Worm (Caenorhabditis elegans) whole organism, mixed stage, embryonic: ENCODE data around the gene zig-2.

ENCODE experiments used
- M03D4.4 ChIP-seq: sonication (generic microtip); optimal IDR thresholded peaks from 2 replicates; lab custom pipeline; 2017; ENCODE audit warnings: mild to moderate bottlenecking, missing genetic modification characterization, missing compliant biosample characterization
- bed-3 ChIP-seq: fragments of 200-800 bp; sonication (Bioruptor generic); optimal IDR thresholded peaks from 3 replicates; lab custom pipeline; 2018; ENCODE audit warnings: mild to moderate bottlenecking, missing genetic modification characterization, moderate library complexity, missing compliant biosample characterization
- blmp-1 ChIP-seq: fragments of 150-350 bp; optimal IDR thresholded peaks from 2 replicates; lab custom pipeline; 2014; ENCODE audit warnings: missing biosample characterization, missing genetic modification characterization
- ceh-39 ChIP-seq: fragments of 150-350 bp; optimal IDR thresholded peaks from 2 replicates; lab custom pipeline; 2014; ENCODE audit warnings: missing biosample characterization, missing genetic modification characterization
- ceh-43 ChIP-seq: fragments of 200-800 bp; sonication (Bioruptor generic); optimal IDR thresholded peaks from 2 replicates; lab custom pipeline; 2018; ENCODE audit warnings: mild to moderate bottlenecking, missing genetic modification characterization, moderate library complexity, missing compliant biosample characterization
- ceh-83 ChIP-seq: fragments of 200-800 bp; sonication (Bioruptor generic); optimal IDR thresholded peaks from 2 replicates; lab custom pipeline; 2018; ENCODE audit warnings: mild to moderate bottlenecking, missing genetic modification characterization, missing compliant biosample characterization
- ces-1 ChIP-seq: fragments of 150-350 bp; optimal IDR thresholded peaks from 2 replicates; lab custom pipeline; 2014; ENCODE audit warnings: missing biosample characterization, missing genetic modification reagents, missing genetic modification characterization
- cnd-1 ChIP-seq: fragments of 200-800 bp; sonication (Bioruptor generic); optimal IDR thresholded peaks from 2 replicates; lab custom pipeline; 2018; ENCODE audit warnings: mild to moderate bottlenecking, missing genetic modification characterization, missing compliant biosample characterization
- drap-1 ChIP-seq: fragments of 200-800 bp; sonication (Bioruptor generic); optimal IDR thresholded peaks from 3 replicates; lab custom pipeline; 2018; ENCODE audit warnings: mild to moderate bottlenecking, missing genetic modification characterization, missing compliant biosample characterization
- elt-1 ChIP-seq: sonication (generic microtip); optimal IDR thresholded peaks from 2 replicates; lab custom pipeline; 2017; ENCODE audit warnings: missing genetic modification characterization, mild to moderate bottlenecking, missing compliant biosample characterization, antibody characterized with exemption, moderate library complexity, borderline replicate concordance; ENCODE audit not compliant: insufficient read depth
- elt-3 ChIP-seq: fragments of 150-350 bp; optimal IDR thresholded peaks from 2 replicates; lab custom pipeline; 2014; ENCODE audit warnings: missing biosample characterization, missing genetic modification characterization
- flh-1 ChIP-seq: fragments of 200-800 bp; sonication (Bioruptor generic); optimal IDR thresholded peaks from 2 replicates; lab custom pipeline; 2018; ENCODE audit warnings: mild to moderate bottlenecking, missing genetic modification characterization, moderate library complexity, missing compliant biosample characterization
- ham-2 ChIP-seq: fragments of 200-800 bp; sonication (Bioruptor generic); optimal IDR thresholded peaks from 2 replicates; lab custom pipeline; 2018; ENCODE audit warnings: mild to moderate bottlenecking, missing genetic modification characterization, missing compliant biosample characterization
- hlh-1 ChIP-seq: fragments of 150-350 bp; optimal IDR thresholded peaks from 2 replicates; lab custom pipeline; 2014; ENCODE audit warnings: missing biosample characterization, missing genetic modification reagents, missing genetic modification characterization
- lin-13 ChIP-seq: fragments of 150-350 bp; optimal IDR thresholded peaks from 2 replicates; lab custom pipeline; 2014; ENCODE audit warnings: missing biosample characterization, missing genetic modification characterization
- lin-32 ChIP-seq: fragments of 200-800 bp; sonication (Bioruptor generic); optimal IDR thresholded peaks from 2 replicates; lab custom pipeline; 2018; ENCODE audit warnings: mild to moderate bottlenecking, missing genetic modification characterization, missing compliant biosample characterization
- lsy-2 ChIP-seq: fragments of 150-350 bp; optimal IDR thresholded peaks from 2 replicates; lab custom pipeline; 2014; ENCODE audit warnings: missing biosample characterization, missing genetic modification characterization
- mab-5 ChIP-seq: fragments of 150-350 bp; optimal IDR thresholded peaks from 2 replicates; lab custom pipeline; 2014; ENCODE audit warnings: missing biosample characterization, missing genetic modification characterization
- mep-1 ChIP-seq: fragments of 150-350 bp; optimal IDR thresholded peaks from 2 replicates; lab custom pipeline; 2017; ENCODE audit warnings: missing biosample characterization, missing genetic modification reagents, missing genetic modification characterization, inconsistent platforms
- mls-2 ChIP-seq: sonication (generic microtip); optimal IDR thresholded peaks from 2 replicates; lab custom pipeline; 2016; ENCODE audit warnings: mild to moderate bottlenecking, missing genetic modification characterization, moderate library complexity, missing compliant biosample characterization
- nhr-12 ChIP-seq: fragments of 150-350 bp; optimal IDR thresholded peaks from 2 replicates; lab custom pipeline; 2014; ENCODE audit warnings: missing biosample characterization, missing genetic modification characterization
- nhr-2 ChIP-seq: fragments of 150-350 bp; optimal IDR thresholded peaks from 2 replicates; lab custom pipeline; 2014; ENCODE audit warnings: missing biosample characterization, missing genetic modification characterization
- nhr-237 ChIP-seq: fragments of 150-350 bp; optimal IDR thresholded peaks from 2 replicates; lab custom pipeline; 2014; ENCODE audit warnings: missing biosample characterization, missing genetic modification characterization
- nhr-28 ChIP-seq: fragments of 150-350 bp; optimal IDR thresholded peaks from 2 replicates; lab custom pipeline; 2014; ENCODE audit warnings: missing biosample characterization, missing genetic modification characterization
- nhr-76 ChIP-seq: sonication (generic microtip); optimal IDR thresholded peaks from 2 replicates; lab custom pipeline; 2017; ENCODE audit warnings: missing biosample characterization, missing genetic modification characterization
- pha-4 ChIP-seq: fragments of 150-350 bp; optimal IDR thresholded peaks from 2 replicates; lab custom pipeline; 2018; ENCODE audit warnings: missing biosample characterization, missing genetic modification reagents, missing genetic modification characterization
- sem-2 ChIP-seq: fragments of 200-800 bp; sonication (Bioruptor generic); optimal IDR thresholded peaks from 2 replicates; lab custom pipeline; 2018; ENCODE audit warnings: mild to moderate bottlenecking, missing genetic modification characterization, missing compliant biosample characterization
- snpc-4 ChIP-seq: fragments of 150-350 bp; optimal IDR thresholded peaks from 2 replicates; lab custom pipeline; 2014; ENCODE audit warnings: missing biosample characterization, missing genetic modification characterization
- sptf-1 ChIP-seq: sonication (generic microtip); optimal IDR thresholded peaks from 2 replicates; lab custom pipeline; 2017; ENCODE audit warnings: mild to moderate bottlenecking, missing genetic modification characterization, moderate library complexity, missing compliant biosample characterization
- tbx-8 ChIP-seq: fragments of 200-800 bp; sonication (Bioruptor generic); optimal IDR thresholded peaks from 2 replicates; lab custom pipeline; 2018; ENCODE audit warnings: mild to moderate bottlenecking, missing genetic modification characterization, moderate library complexity, missing compliant biosample characterization
- unc-120 ChIP-seq: sonication (generic microtip); optimal IDR thresholded peaks from 2 replicates; lab custom pipeline; 2017; ENCODE audit warnings: missing genetic modification characterization, missing compliant biosample characterization; ENCODE audit not compliant: poor library complexity, severe bottlenecking
- unc-39 ChIP-seq: fragments of 150-350 bp; optimal IDR thresholded peaks from 2 replicates; lab custom pipeline; 2014; ENCODE audit warnings: missing biosample characterization, missing genetic modification characterization
- unc-62 ChIP-seq: fragments of 150-350 bp; optimal IDR thresholded peaks from 2 replicates; lab custom pipeline; 2014; ENCODE audit warnings: missing biosample characterization, missing genetic modification reagents, missing genetic modification characterization
- zip-8 ChIP-seq: fragments of 150-350 bp; optimal IDR thresholded peaks from 2 replicates; lab custom pipeline; 2014; ENCODE audit warnings: missing biosample characterization, missing genetic modification characterization
- ztf-11 ChIP-seq: fragments of 150-350 bp; optimal IDR thresholded peaks from 2 replicates; lab custom pipeline; 2014; ENCODE audit warnings: missing biosample characterization, missing genetic modification characterization

Gene zig-2

DNA sequence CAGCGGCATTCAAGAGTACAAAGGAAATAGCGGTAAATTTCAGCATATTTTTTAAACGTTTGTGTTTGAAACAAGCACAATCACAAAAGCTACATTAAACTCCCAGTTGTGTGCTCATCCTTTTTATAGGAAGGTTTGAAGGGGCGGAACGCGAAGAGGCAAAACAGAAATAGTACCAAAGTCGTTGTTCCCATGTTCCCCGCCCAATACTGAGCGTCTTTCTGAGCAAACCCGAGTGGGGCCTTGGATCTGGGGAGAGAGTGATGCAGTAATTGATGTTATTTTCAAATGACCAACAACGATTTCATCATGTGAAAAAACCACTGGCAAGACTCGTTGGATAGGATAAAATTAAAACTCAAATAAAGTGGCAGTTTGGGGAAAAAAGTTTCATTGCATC lies at the start of gene zig-2:
zig-2 (minus strand) TSS at position 101 of the 400 bp plus-strand sequence.
- TF ChIP-seq pha-4 (tag; lab: Kevin White, UChicago) (no peak), nhr-76 (no peak), unc-120 (tag; lab: Kevin White, UChicago) (no peak), cnd-1 (tag; lab: Kevin White, UChicago) (no peak), lin-32 (GFP tag; lab: Kevin White, UChicago) (no peak), nhr-237 (tag; lab: Kevin White, UChicago) (no peak), unc-39 (no peak), ham-2 (no peak), M03D4.4 (tag; lab: Kevin White, UChicago) (no peak), unc-62 (GFP tag; lab: Kevin White, UChicago) (no peak), sem-2 (GFP tag; lab: Kevin White, UChicago) (no peak), blmp-1 (tag; lab: Kevin White, UChicago) (no peak), hlh-1 (tag; lab: Kevin White, UChicago) (no peak)
- TF ChIP-seq, all 35 proteins: peak for 0

DNA sequence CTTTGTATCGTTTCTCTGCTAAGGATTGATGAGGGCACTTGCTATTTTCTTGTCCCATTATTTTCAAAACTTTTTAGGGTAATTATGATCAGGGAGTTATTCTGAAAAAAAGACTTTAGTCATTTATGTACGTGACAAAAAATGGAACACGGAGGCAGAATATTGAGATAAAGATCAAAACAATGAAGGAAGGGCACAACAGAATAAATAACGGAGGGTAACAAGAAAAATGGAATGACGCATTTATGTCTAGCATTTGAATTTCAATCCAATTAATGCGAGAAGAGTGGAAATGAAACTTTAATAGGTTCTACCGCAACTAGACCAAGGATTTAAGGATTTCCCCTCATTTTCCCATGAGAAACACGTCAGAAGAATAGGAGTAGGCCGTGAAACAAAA lies 37.1 kb upstream of the zig-2 start, which contains the start of gene glb-13:
glb-13 (minus strand) TSS at position 101 of the 400 bp plus-strand sequence.
- TF ChIP-seq sem-2 (GFP tag; lab: Kevin White, UChicago): no peak
- TF ChIP-seq blmp-1 (tag; lab: Kevin White, UChicago): no peak
- no peak for TF ChIP-seq sptf-1
- no peak for TF ChIP-seq pha-4 (tag; lab: Kevin White, UChicago)

DNA sequence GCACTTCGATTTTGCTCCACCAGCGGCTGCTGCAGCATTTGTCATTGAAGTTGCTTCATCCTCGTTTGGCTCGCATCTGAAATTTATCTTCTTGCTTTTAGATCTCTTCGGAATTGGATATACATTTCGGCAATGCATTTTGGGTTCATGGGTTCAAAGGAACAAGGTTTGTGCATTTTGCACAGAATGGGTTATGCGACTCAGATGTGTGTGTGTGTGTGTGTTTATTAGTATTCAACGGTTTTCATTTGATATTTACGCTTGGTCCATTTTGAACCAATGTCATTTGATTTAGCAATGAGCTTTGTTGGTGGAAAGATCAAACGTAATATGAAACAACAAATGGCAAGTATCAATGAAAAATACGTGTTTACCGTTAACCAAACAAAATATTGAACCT lies 34.5 kb upstream of the zig-2 start:
- no peak for TF ChIP-seq elt-1 (tag; lab: Kevin White, UChicago)
- TF ChIP-seq nhr-76: no peak
- TF ChIP-seq elt-3 (tag; lab: Kevin White, UChicago): no peak
- TF ChIP-seq snpc-4 (tag; lab: Kevin White, UChicago): no peak
- TF ChIP-seq nhr-2 (tag; lab: Kevin White, UChicago): no peak
- no peak for TF ChIP-seq M03D4.4 (tag; lab: Kevin White, UChicago)
- no peak for TF ChIP-seq ceh-39 (tag; lab: Kevin White, UChicago)
- no peak for TF ChIP-seq sptf-1
- TF ChIP-seq nhr-237 (tag; lab: Kevin White, UChicago): no peak
- TF ChIP-seq mab-5: no peak
- TF ChIP-seq unc-62 (GFP tag; lab: Kevin White, UChicago): no peak
- no peak for TF ChIP-seq blmp-1 (tag; lab: Kevin White, UChicago)
- no peak for TF ChIP-seq sem-2 (GFP tag; lab: Kevin White, UChicago)
- no peak for TF ChIP-seq pha-4 (tag; lab: Kevin White, UChicago)
- TF ChIP-seq ztf-11 (tag; lab: Kevin White, UChicago): no peak

- no peak for TF ChIP-seq drap-1 (GFP tag; lab: Kevin White, UChicago)
- no peak for TF ChIP-seq cnd-1 (tag; lab: Kevin White, UChicago)
- TF ChIP-seq unc-120 (tag; lab: Kevin White, UChicago): no peak
- TF ChIP-seq flh-1: no peak
- no peak for TF ChIP-seq blmp-1 (tag; lab: Kevin White, UChicago)
- no peak for TF ChIP-seq unc-39
- TF ChIP-seq nhr-237 (tag; lab: Kevin White, UChicago): no peak
- no peak for TF ChIP-seq ceh-43 (GFP tag; lab: Kevin White, UChicago)
- no peak for TF ChIP-seq bed-3 (GFP tag; lab: Kevin White, UChicago)
- TF ChIP-seq elt-3 (tag; lab: Kevin White, UChicago): no peak
- no peak for TF ChIP-seq snpc-4 (tag; lab: Kevin White, UChicago)
These were observed 30.1 kb upstream of the zig-2 start, which contains the start of gene rif-1.2 for ce11 chrX:12371321-12371720. rif-1.2 (minus strand) TSS chrX:12371421.

DNA sequence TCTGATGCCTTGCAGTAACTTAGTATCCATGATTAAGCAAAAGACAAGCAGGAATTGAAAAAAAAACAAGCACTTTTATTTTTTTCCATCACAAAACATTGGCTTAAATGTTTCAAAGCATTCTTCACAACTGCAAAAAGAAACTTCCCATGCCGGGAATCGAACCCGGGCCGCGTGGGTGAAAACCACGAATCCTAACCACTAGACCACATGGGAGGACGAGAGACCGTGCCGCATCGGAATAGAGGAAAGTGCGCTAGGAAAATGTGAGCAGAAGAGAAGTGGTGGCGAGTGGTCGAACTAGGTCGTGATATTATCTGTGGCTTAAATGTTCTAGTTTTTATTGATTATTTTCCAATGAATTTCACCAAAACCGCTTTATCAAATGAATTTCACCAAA lies 26.3 kb upstream of the zig-2 start:
- TF ChIP-seq blmp-1 (tag; lab: Kevin White, UChicago) (no peak), drap-1 (GFP tag; lab: Kevin White, UChicago) (peak; percentile 80), elt-3 (tag; lab: Kevin White, UChicago) (no peak), unc-62 (GFP tag; lab: Kevin White, UChicago) (no peak), lin-13 (tag; lab: Kevin White, UChicago) (no peak), sem-2 (GFP tag; lab: Kevin White, UChicago) (peak; percentile 64), nhr-237 (tag; lab: Kevin White, UChicago) (no peak), ces-1 (GFP tag; lab: Kevin White, UChicago) (peak; percentile 2), ceh-43 (GFP tag; lab: Kevin White, UChicago) (peak; percentile 44), unc-120 (tag; lab: Kevin White, UChicago) (peak; percentile 41), nhr-12 (tag; lab: Kevin White, UChicago) (no peak), ceh-83 (GFP tag; lab: Kevin White, UChicago) (peak; percentile 84), nhr-76 (no peak), nhr-28 (no peak), snpc-4 (tag; lab: Kevin White, UChicago) (no peak), ham-2 (peak; percentile 51), mep-1 (tag; lab: Kevin White, UChicago) (peak; percentile 11), mls-2 (tag; lab: Kevin White, UChicago) (peak; percentile 72), ceh-39 (tag; lab: Kevin White, UChicago) (no peak), cnd-1 (tag; lab: Kevin White, UChicago) (peak; percentile 74), hlh-1 (tag; lab: Kevin White, UChicago) (peak; percentile 26), lin-32 (GFP tag; lab: Kevin White, UChicago) (peak; percentile 49), lsy-2 (tag; lab: Kevin White, UChicago) (no peak), bed-3 (GFP tag; lab: Kevin White, UChicago) (peak; percentile 59), unc-39 (no peak), tbx-8 (GFP tag; lab: Kevin White, UChicago) (peak; percentile 36), mab-5 (no peak), zip-8 (no peak), flh-1 (no peak), pha-4 (tag; lab: Kevin White, UChicago) (no peak), M03D4.4 (tag; lab: Kevin White, UChicago) (peak; percentile 74), nhr-2 (tag; lab: Kevin White, UChicago) (no peak), elt-1 (tag; lab: Kevin White, UChicago) (no peak), sptf-1 (peak; percentile 72), ztf-11 (tag; lab: Kevin White, UChicago) (no peak)
